Worm (Caenorhabditis elegans): ENCODE results near the gene str-74.
A peak's percentile ranks its signal among the peaks of the same experiment; 100 is the strongest.

str-74 gene

DNA sequence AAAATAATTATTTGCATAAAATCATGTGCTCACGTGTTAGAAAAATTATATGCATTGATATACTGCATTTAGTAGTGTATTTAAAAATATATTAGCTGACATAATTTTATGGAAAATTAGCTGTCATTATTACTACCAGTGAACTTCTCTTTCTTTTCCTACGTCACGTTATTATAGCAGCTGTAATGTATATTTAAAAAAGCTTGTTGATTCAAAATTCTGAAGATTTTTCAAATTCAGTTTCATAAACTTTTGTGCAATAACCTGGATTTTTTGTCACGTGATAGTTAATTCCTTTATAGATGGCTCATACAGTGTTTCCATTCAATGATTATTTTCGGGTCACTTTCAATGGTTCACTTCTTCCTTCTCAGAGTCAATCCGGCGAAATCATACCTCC is 28.4 kb downstream of the str-74 start, which contains the start of gene F44A6.3:
TSS of gene F44A6.3 (plus strand) at position 301 of the 400 bp plus-strand sequence.
- TF ChIP-seq irx-1 (tag; optimal IDR thresholded peaks at IDR 0.05) (no peak), unc-98 (GFP tag; IDR thresholded peaks at IDR 0.05) (no peak), lsy-2 (tag; optimal IDR thresholded peaks at IDR 0.05) (no peak), aha-1 (tag; optimal IDR thresholded peaks at IDR 0.05) (no peak), nhr-20 (tag; optimal IDR thresholded peaks at IDR 0.05) (no peak), mab-9 (GFP tag; IDR thresholded peaks at IDR 0.05) (no peak), egl-13 (tag; optimal IDR thresholded peaks at IDR 0.05) (no peak), efl-1 (optimal IDR thresholded peaks at IDR 0.05) (no peak), efl-1 (GFP tag; optimal IDR thresholded peaks at IDR 0.05 in 1 of 2) (no peak), C04F5.9 (tag; optimal IDR thresholded peaks at IDR 0.05) (no peak), xbp-1 (tag; optimal IDR thresholded peaks at IDR 0.05) (no peak), lin-14 (GFP tag; optimal IDR thresholded peaks at IDR 0.05) (no peak), zip-4 (GFP tag; optimal IDR thresholded peaks at IDR 0.05) (no peak), elt-3 (tag; optimal IDR thresholded peaks at IDR 0.05) (no peak), nhr-237 (tag; optimal IDR thresholded peaks at IDR 0.05) (no peak), elt-2 (tag; optimal IDR thresholded peaks at IDR 0.05) (no peak), egl-27 (tag; optimal IDR thresholded peaks at IDR 0.05) (no peak), dsc-1 (tag; optimal IDR thresholded peaks at IDR 0.05) (no peak), F16B12.6 (tag; optimal IDR thresholded peaks at IDR 0.05) (no peak), snpc-4 (tag; optimal IDR thresholded peaks at IDR 0.05) (no peak)

DNA sequence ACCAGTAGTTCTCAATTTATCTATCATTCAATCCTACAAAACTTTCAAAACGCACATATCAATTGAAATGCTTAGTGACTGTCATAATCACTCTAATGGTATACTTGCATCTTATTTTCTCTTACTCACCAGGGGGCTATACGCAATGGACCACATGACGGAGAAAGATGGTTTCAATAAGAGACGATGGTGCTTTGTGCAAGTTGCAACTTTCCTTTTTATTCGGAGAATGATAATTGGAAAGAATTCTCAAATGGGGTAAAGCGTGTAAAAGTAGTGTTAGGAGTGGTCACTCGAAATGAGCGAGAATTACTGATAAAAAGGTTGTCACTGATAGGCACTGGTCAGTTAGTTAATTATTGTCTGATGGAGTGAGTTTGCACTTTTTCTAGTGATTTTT is 32.4 kb downstream of the str-74 start:
- TF ChIP-seq nhr-71 (tag; optimal IDR thresholded peaks at IDR 0.05) (no peak), nhr-237 (tag; optimal IDR thresholded peaks at IDR 0.05) (no peak), dsc-1 (tag; optimal IDR thresholded peaks at IDR 0.05) (peak; percentile 51)

DNA sequence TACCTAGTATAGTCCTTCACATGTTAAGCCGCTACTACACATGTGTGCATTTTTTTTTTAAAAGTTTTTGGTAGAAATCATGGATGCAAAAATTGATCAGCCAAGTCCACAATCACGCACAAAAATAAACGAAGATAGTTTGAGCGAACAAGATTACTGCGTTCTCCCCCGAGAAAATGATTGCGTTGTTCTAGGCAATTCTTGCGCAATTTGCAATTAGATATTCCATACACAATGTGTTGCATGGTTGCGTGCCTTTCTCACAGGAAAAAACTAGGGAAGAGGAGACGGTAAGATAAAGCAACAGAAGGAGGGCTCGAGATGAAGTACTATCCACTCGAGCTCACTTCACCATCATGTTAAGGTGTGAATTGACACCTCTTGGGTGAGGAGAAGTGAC is 34.8 kb downstream of the str-74 start:
- no peak for TF ChIP-seq mdl-1 (tag; optimal IDR thresholded peaks at IDR 0.05)
- TF ChIP-seq aha-1 (tag; optimal IDR thresholded peaks at IDR 0.05) = no peak
- no peak for TF ChIP-seq unc-130 (tag; optimal IDR thresholded peaks at IDR 0.05)
- TF ChIP-seq lin-35 (GFP tag; optimal IDR thresholded peaks at IDR 0.05) = no peak
- TF ChIP-seq ztf-11 (tag; optimal IDR thresholded peaks at IDR 0.05) = no peak
- TF ChIP-seq rnt-1 (tag; optimal IDR thresholded peaks at IDR 0.05) = no peak
- no peak for TF ChIP-seq jun-1 (tag; optimal IDR thresholded peaks at IDR 0.05)
- no peak for TF ChIP-seq lin-39 (tag; optimal IDR thresholded peaks at IDR 0.05)
- no peak for TF ChIP-seq fkh-4 (tag; optimal IDR thresholded peaks at IDR 0.05; ENCODE audit: borderline replicate concordance)
- no peak for TF ChIP-seq nhr-90 (tag; optimal IDR thresholded peaks at IDR 0.05; ENCODE audit: poor library complexity)
- no peak for TF ChIP-seq F16B12.6 (tag; optimal IDR thresholded peaks at IDR 0.05)
- TF ChIP-seq C34B4.2 (tag; optimal IDR thresholded peaks at IDR 0.05) = no peak
- TF ChIP-seq nhr-85 (tag) = no peak
- no peak for TF ChIP-seq unc-98 (GFP tag; IDR thresholded peaks at IDR 0.05)

ce11 chrX:10205321-10205720 is 35.5 kb downstream of the str-74 start, which contains the start of gene sex-1:
TSS of gene sex-1 (minus strand) at chrX:10205421.
- TF ChIP-seq ceh-8 (GFP tag; optimal IDR thresholded peaks at IDR 0.05) (no peak), zag-1 (tag; optimal IDR thresholded peaks at IDR 0.05) (no peak), ceh-82 (tag; optimal IDR thresholded peaks at IDR 0.05) (no peak), swsn-7 (tag; optimal IDR thresholded peaks at IDR 0.05) (no peak), ceh-88 (GFP tag; IDR thresholded peaks at IDR 0.05) (no peak), unc-62 (GFP tag; optimal IDR thresholded peaks at IDR 0.05) (no peak), aly-2 (tag; optimal IDR thresholded peaks at IDR 0.05) (no peak), nhr-19 (GFP tag; conservative IDR thresholded peaks at IDR 0.05) (no peak), mef-2 (tag; optimal IDR thresholded peaks at IDR 0.05) (no peak), lir-3 (tag; optimal IDR thresholded peaks at IDR 0.05; ENCODE audit: poor library complexity) (no peak), lin-14 (GFP tag; optimal IDR thresholded peaks at IDR 0.05) (no peak), sptf-1 (tag; optimal IDR thresholded peaks at IDR 0.05) (no peak), lin-35 (GFP tag; optimal IDR thresholded peaks at IDR 0.05) (no peak), nhr-47 (tag; optimal IDR thresholded peaks at IDR 0.05) (no peak), elt-3 (tag; optimal IDR thresholded peaks at IDR 0.05) (no peak), tlp-1 (tag; optimal IDR thresholded peaks at IDR 0.05) (no peak), nhr-28 (tag; optimal IDR thresholded peaks at IDR 0.05) (no peak)
